Worm (Caenorhabditis elegans) whole organism, young adult: ENCODE data around the gene Y46G5A.8.

Source experiments
- B0261.1 ChIP-seq: sonication (generic microtip); optimal IDR thresholded peaks from 2 replicates; lab custom pipeline; 2016; ENCODE audit warnings: mild to moderate bottlenecking, missing genetic modification characterization, moderate library complexity, missing compliant biosample characterization
- B0336.3 ChIP-seq: fragments of 200-800 bp; sonication (Bioruptor generic); IDR thresholded peaks from 2 replicates; pipeline ENCODE4 v1.3.6; 2022; ENCODE audit warnings: missing genetic modification characterization, missing compliant biosample characterization
- C06A6.2 ChIP-seq: fragments of 200-800 bp; sonication (Bioruptor generic); conservative IDR thresholded peaks from 2 replicates; pipeline ENCODE4 v1.3.6; 2022; ENCODE audit warnings: missing genetic modification characterization, missing compliant biosample characterization
- C17E4.6 ChIP-seq: fragments of 200-800 bp; sonication (Bioruptor generic); IDR thresholded peaks from 2 replicates; pipeline ENCODE4 v1.3.6; 2022; ENCODE audit warnings: missing genetic modification reagents, missing genetic modification characterization, missing compliant biosample characterization
- F10E7.11 ChIP-seq: sonication (generic microtip); optimal IDR thresholded peaks from 2 replicates; lab custom pipeline; 2017; ENCODE audit warnings: mild to moderate bottlenecking, missing genetic modification characterization, moderate library complexity, missing compliant biosample characterization
- F22D6.2 ChIP-seq: sonication (generic microtip); optimal IDR thresholded peaks from 2 replicates; lab custom pipeline; 2016; ENCODE audit warnings: mild to moderate bottlenecking, missing genetic modification characterization, missing compliant biosample characterization
- F55B11.4 ChIP-seq: sonication (generic microtip); optimal IDR thresholded peaks from 2 replicates; lab custom pipeline; 2016; ENCODE audit warnings: missing compliant biosample characterization, missing genetic modification characterization, borderline replicate concordance; ENCODE audit not compliant: insufficient read depth
- K11D2.4 ChIP-seq: fragments of 200-800 bp; sonication (Bioruptor generic); IDR thresholded peaks from 2 replicates; pipeline ENCODE4 v1.3.6; 2022; ENCODE audit warnings: missing genetic modification reagents, missing genetic modification characterization, missing compliant biosample characterization
- K12H6.12 ChIP-seq: fragments of 200-800 bp; sonication (Bioruptor generic); optimal IDR thresholded peaks from 2 replicates; lab custom pipeline; 2018; ENCODE audit warnings: mild to moderate bottlenecking, missing genetic modification characterization, missing compliant biosample characterization
- ama-1 ChIP-seq, 3 experiments: fragments of 150-350 bp in 1 of 3; sonication (generic microtip) in 2 of 3; optimal IDR thresholded peaks; 2 replicates each; lab custom pipeline; 2014 to 2018; ENCODE audit warnings: missing biosample characterization in 2 of 3, missing genetic modification characterization in 2 of 3, missing genetic modification reagents in 2 of 3
- attf-6 ChIP-seq: fragments of 200-800 bp; sonication (Bioruptor generic); IDR thresholded peaks from 2 replicates; pipeline ENCODE4 v1.3.6; 2022; ENCODE audit warnings: missing genetic modification reagents, missing genetic modification characterization, missing compliant biosample characterization
- cebp-2 ChIP-seq: fragments of 200-800 bp; sonication (Bioruptor generic); IDR thresholded peaks from 2 replicates; pipeline ENCODE4 v1.3.6; 2022; ENCODE audit warnings: missing genetic modification characterization, missing compliant biosample characterization
- ceh-27 ChIP-seq: fragments of 200-800 bp; sonication (Bioruptor generic); optimal IDR thresholded peaks from 2 replicates; lab custom pipeline; 2018; ENCODE audit warnings: mild to moderate bottlenecking, missing genetic modification characterization, moderate library complexity, missing compliant biosample characterization
- ceh-58 ChIP-seq: fragments of 200-800 bp; sonication (Bioruptor generic); IDR thresholded peaks from 2 replicates; pipeline ENCODE4 v1.3.6; 2022; ENCODE audit warnings: missing genetic modification characterization, missing compliant biosample characterization
- ceh-91 ChIP-seq: fragments of 200-800 bp; sonication (Bioruptor generic); IDR thresholded peaks from 2 replicates; pipeline ENCODE4 v1.3.6; 2022; ENCODE audit warnings: missing genetic modification reagents, missing genetic modification characterization, missing compliant biosample characterization
- chd-7 ChIP-seq: sonication (generic microtip); optimal IDR thresholded peaks from 2 replicates; lab custom pipeline; 2016; ENCODE audit warnings: mild to moderate bottlenecking, missing genetic modification characterization, moderate library complexity, missing compliant biosample characterization
- die-1 ChIP-seq: sonication (generic microtip); optimal IDR thresholded peaks from 2 replicates; lab custom pipeline; 2016; ENCODE audit warnings: missing genotype, mild to moderate bottlenecking, missing genetic modification characterization, missing compliant biosample characterization
- dpl-1 ChIP-seq: fragments of 150-350 bp; optimal IDR thresholded peaks from 2 replicates; lab custom pipeline; 2014; ENCODE audit warnings: missing biosample characterization, missing genetic modification reagents, missing genetic modification characterization
- egl-18 ChIP-seq: fragments of 200-800 bp; sonication (Bioruptor generic); IDR thresholded peaks from 2 replicates; pipeline ENCODE4 v1.3.6; 2022; ENCODE audit warnings: missing genetic modification reagents, missing genetic modification characterization, missing compliant biosample characterization
- egl-44 ChIP-seq: fragments of 200-800 bp; sonication (Bioruptor generic); IDR thresholded peaks from 2 replicates; pipeline ENCODE4 v1.3.6; 2022; ENCODE audit warnings: missing genetic modification reagents, missing genetic modification characterization, missing compliant biosample characterization
- egrh-3 ChIP-seq: fragments of 200-800 bp; sonication (Bioruptor generic); IDR thresholded peaks from 2 replicates; pipeline ENCODE4 v1.3.6; 2022; ENCODE audit warnings: missing genetic modification reagents, missing genetic modification characterization, missing compliant biosample characterization
- gei-17 ChIP-seq: fragments of 200-800 bp; sonication (Bioruptor generic); optimal IDR thresholded peaks from 2 replicates; lab custom pipeline; 2018; ENCODE audit warnings: mild to moderate bottlenecking, missing genetic modification characterization, missing compliant biosample characterization
- him-1 ChIP-seq: sonication (generic microtip); optimal IDR thresholded peaks from 2 replicates; lab custom pipeline; 2016; ENCODE audit warnings: missing genotype, missing genetic modification reagents, missing genetic modification characterization, missing compliant biosample characterization
- hlh-26 ChIP-seq: fragments of 200-800 bp; sonication (Bioruptor generic); conservative IDR thresholded peaks from 2 replicates; pipeline ENCODE4 v1.3.6; 2022; ENCODE audit warnings: missing genetic modification reagents, missing genetic modification characterization, missing compliant biosample characterization
- hmg-1.2 ChIP-seq: fragments of 200-800 bp; sonication (Bioruptor generic); IDR thresholded peaks from 2 replicates; pipeline ENCODE4 v1.3.6; 2022; ENCODE audit warnings: missing genetic modification reagents, missing genetic modification characterization, missing compliant biosample characterization
- hrde-1 ChIP-seq: sonication (generic microtip); optimal IDR thresholded peaks from 2 replicates; lab custom pipeline; 2016; ENCODE audit warnings: missing genetic modification characterization, mild to moderate bottlenecking, missing compliant biosample characterization, moderate library complexity, missing genotype, missing genetic modification reagents, borderline replicate concordance
- lag-1 ChIP-seq: fragments of 200-800 bp; sonication (Bioruptor generic); IDR thresholded peaks from 2 replicates; pipeline ENCODE4 v1.3.6; 2022; ENCODE audit warnings: missing genetic modification reagents, missing genetic modification characterization, missing compliant biosample characterization
- lin-40 ChIP-seq: sonication (generic microtip); optimal IDR thresholded peaks from 2 replicates; lab custom pipeline; 2016; ENCODE audit warnings: missing genetic modification characterization, mild to moderate bottlenecking, missing compliant biosample characterization, missing genotype, missing genetic modification reagents
- madf-10 ChIP-seq: sonication (generic microtip); optimal IDR thresholded peaks from 2 replicates; lab custom pipeline; 2016; ENCODE audit warnings: mild to moderate bottlenecking, missing genetic modification characterization, missing compliant biosample characterization
- madf-8 ChIP-seq: fragments of 200-800 bp; sonication (Bioruptor generic); conservative IDR thresholded peaks from 2 replicates; pipeline ENCODE4 v1.3.6; 2022; ENCODE audit warnings: missing genetic modification reagents, missing genetic modification characterization, missing compliant biosample characterization
- mcd-1 ChIP-seq: fragments of 200-800 bp; sonication (Bioruptor generic); IDR thresholded peaks from 2 replicates; pipeline ENCODE4 v1.3.6; 2022; ENCODE audit warnings: missing genetic modification reagents, missing genetic modification characterization, missing compliant biosample characterization
- nfya-1 ChIP-seq: sonication (generic microtip); optimal IDR thresholded peaks from 2 replicates; lab custom pipeline; 2017; ENCODE audit warnings: antibody characterized with exemption, missing compliant biosample characterization, missing genetic modification characterization, borderline replicate concordance; ENCODE audit not compliant: insufficient read depth
- nfyb-1 ChIP-seq: fragments of 200-800 bp; sonication (Bioruptor generic); IDR thresholded peaks from 2 replicates; pipeline ENCODE4 v1.3.6; 2022; ENCODE audit warnings: missing genetic modification reagents, missing genetic modification characterization, missing compliant biosample characterization
- nhr-120 ChIP-seq: fragments of 200-800 bp; sonication (Bioruptor generic); IDR thresholded peaks from 2 replicates; pipeline ENCODE4 v1.3.6; 2022; ENCODE audit warnings: missing genetic modification characterization, missing compliant biosample characterization
- pbrm-1 ChIP-seq: fragments of 200-800 bp; sonication (Bioruptor generic); IDR thresholded peaks from 2 replicates; pipeline ENCODE4 v1.3.6; 2022; ENCODE audit warnings: missing genetic modification reagents, missing genetic modification characterization, missing compliant biosample characterization
- pha-4 ChIP-seq: fragments of 150-350 bp; sonication (generic microtip); optimal IDR thresholded peaks from 2 replicates; lab custom pipeline; 2014; ENCODE audit warnings: missing biosample characterization, missing genetic modification reagents, missing genetic modification characterization
- rcor-1 ChIP-seq: fragments of 200-800 bp; sonication (Bioruptor generic); IDR thresholded peaks from 2 replicates; pipeline ENCODE4 v1.3.6; 2022; ENCODE audit warnings: missing genetic modification reagents, missing genetic modification characterization, missing compliant biosample characterization
- sdz-38 ChIP-seq: sonication (generic microtip); optimal IDR thresholded peaks from 2 replicates; lab custom pipeline; 2016; ENCODE audit warnings: missing genotype, missing genetic modification characterization, missing compliant biosample characterization
- sea-2 ChIP-seq: fragments of 200-800 bp; sonication (Bioruptor generic); IDR thresholded peaks from 2 replicates; pipeline ENCODE4 v1.3.6; 2022; ENCODE audit warnings: missing genetic modification characterization, missing compliant biosample characterization
- snpc-1.1 ChIP-seq: sonication (generic microtip); optimal IDR thresholded peaks from 2 replicates; lab custom pipeline; 2017; ENCODE audit warnings: missing genetic modification characterization, mild to moderate bottlenecking, missing compliant biosample characterization, antibody characterized with exemption, moderate library complexity, missing genotype, missing genetic modification reagents; ENCODE audit not compliant: insufficient read depth
- snpc-1.3 ChIP-seq: sonication (generic microtip); optimal IDR thresholded peaks from 2 replicates; lab custom pipeline; 2017; ENCODE audit warnings: missing genetic modification characterization, mild to moderate bottlenecking, missing compliant biosample characterization, antibody characterized with exemption, moderate library complexity, missing genotype, missing genetic modification reagents; ENCODE audit not compliant: insufficient read depth
- somi-1 ChIP-seq: fragments of 200-800 bp; sonication (Bioruptor generic); optimal IDR thresholded peaks from 2 replicates; lab custom pipeline; 2018; ENCODE audit warnings: mild to moderate bottlenecking, missing genetic modification characterization, missing compliant biosample characterization
- tbp1 ChIP-seq: fragments of 200-800 bp; sonication (Bioruptor generic); optimal IDR thresholded peaks from 2 replicates; lab custom pipeline; 2018; ENCODE audit warnings: mild to moderate bottlenecking, missing genetic modification characterization, missing compliant biosample characterization
- unc-62 ChIP-seq: fragments of 150-350 bp; optimal IDR thresholded peaks from 2 replicates; lab custom pipeline; 2014; ENCODE audit warnings: missing biosample characterization, missing genetic modification reagents, missing genetic modification characterization
- ztf-22 ChIP-seq: fragments of 200-800 bp; sonication (Bioruptor generic); optimal IDR thresholded peaks from 2 replicates; lab custom pipeline; 2018; ENCODE audit warnings: mild to moderate bottlenecking, missing genetic modification characterization, moderate library complexity, missing compliant biosample characterization
- ztf-26 ChIP-seq: sonication (generic microtip); optimal IDR thresholded peaks from 2 replicates; lab custom pipeline; 2017; ENCODE audit warnings: missing genetic modification characterization, missing compliant biosample characterization
- ztf-28 ChIP-seq: fragments of 200-800 bp; sonication (Bioruptor generic); IDR thresholded peaks from 2 replicates; pipeline ENCODE4 v1.3.6; 2022; ENCODE audit warnings: missing genetic modification reagents, missing genetic modification characterization, missing compliant biosample characterization
- ztf-6 ChIP-seq: fragments of 200-800 bp; sonication (Bioruptor generic); IDR thresholded peaks from 2 replicates; pipeline ENCODE4 v1.3.6; 2022; ENCODE audit warnings: missing genetic modification reagents, missing genetic modification characterization, missing compliant biosample characterization

The Y46G5A.8 gene

DNA sequence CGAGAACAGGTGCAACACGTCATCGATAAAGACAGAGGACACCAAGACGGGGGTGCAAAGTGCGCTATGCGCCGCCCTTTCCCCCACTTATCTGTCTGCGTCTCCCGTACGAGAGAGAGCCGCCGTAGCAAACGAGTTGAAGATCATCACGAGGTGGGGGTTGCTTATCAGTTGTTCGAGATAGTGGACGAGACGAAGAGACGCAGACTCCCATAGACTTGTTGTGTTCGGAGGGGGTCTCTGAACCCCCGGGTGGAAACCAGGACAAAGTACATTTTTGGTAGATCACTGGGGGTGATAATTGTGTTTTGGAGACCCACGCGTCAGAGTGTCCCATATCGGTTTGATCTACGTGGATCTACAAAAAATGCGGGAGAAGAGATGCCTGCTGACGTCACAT is 42.7 kb downstream of the Y46G5A.8 start:
- peak; percentile 78 for TF ChIP-seq ztf-6 (GFP tag; lab: Robert Waterston, UW)
- TF ChIP-seq nfya-1 (tag; lab: Kevin White, UChicago) = no peak
- TF ChIP-seq B0261.1 (tag; lab: Kevin White, UChicago) = no peak
- TF ChIP-seq B0336.3 (GFP tag; lab: Robert Waterston, UW) = peak; percentile 94
- no peak for TF ChIP-seq C17E4.6 (GFP tag; lab: Robert Waterston, UW)
- peak; percentile 91 for TF ChIP-seq hmg-1.2 (GFP tag; lab: Robert Waterston, UW)
- TF ChIP-seq ceh-91 (GFP tag; lab: Robert Waterston, UW) = no peak
- 0 out of 2 replicates have a peak, but pooled peaks have one; percentile 41 for TF ChIP-seq sea-2
- TF ChIP-seq die-1 (tag; lab: Kevin White, UChicago) = peak; percentile 32
- TF ChIP-seq tbp1 (GFP tag; lab: Kevin White, UChicago) = peak; percentile 67
- no peak for TF ChIP-seq F55B11.4 (tag; lab: Kevin White, UChicago)
- TF ChIP-seq lin-40 (tag; lab: Kevin White, UChicago) = peak; percentile 88
- peak; percentile 89 for TF ChIP-seq ztf-26
- TF ChIP-seq ztf-28 = no peak
- TF ChIP-seq him-1 (tag; lab: Kevin White, UChicago) = no peak
- TF ChIP-seq pha-4 (tag; lab: Kevin White, UChicago) = no peak
- TF ChIP-seq sdz-38 (tag; lab: Kevin White, UChicago) = no peak
- TF ChIP-seq hlh-26 (GFP tag; lab: Robert Waterston, UW) = no peak
- peak; percentile 83 for TF ChIP-seq pbrm-1 (GFP tag; lab: Robert Waterston, UW)
- TF ChIP-seq C06A6.2 (GFP tag; lab: Robert Waterston, UW) = peak; percentile 76
- no peak for TF ChIP-seq egl-18 (GFP tag; lab: Robert Waterston, UW)
- no peak for TF ChIP-seq snpc-1.1 (tag; lab: Kevin White, UChicago)
- TF ChIP-seq egrh-3 (GFP tag; lab: Robert Waterston, UW) = peak; percentile 55; the same call in 1 of the 2 replicates
- no peak for TF ChIP-seq dpl-1 (GFP tag; lab: Kevin White, UChicago)
- TF ChIP-seq madf-10 = peak; percentile 48
- TF ChIP-seq snpc-1.3 (tag; lab: Kevin White, UChicago) = no peak
- TF ChIP-seq F22D6.2 = peak; percentile 58
- TF ChIP-seq cebp-2 (GFP tag; lab: Robert Waterston, UW) = no peak
- peak; percentile 62 for TF ChIP-seq somi-1 (GFP tag; lab: Kevin White, UChicago)
- TF ChIP-seq F10E7.11 = no peak
- peak; percentile 87 for TF ChIP-seq egl-44 (GFP tag; lab: Robert Waterston, UW)
- peak; percentile 82 for TF ChIP-seq K11D2.4 (GFP tag; lab: Robert Waterston, UW)
- TF ChIP-seq gei-17 (GFP tag; lab: Kevin White, UChicago) = peak; percentile 65
- TF ChIP-seq rcor-1 (GFP tag; lab: Robert Waterston, UW) = no peak
- TF ChIP-seq attf-6 (GFP tag; lab: Robert Waterston, UW) = no peak
- no peak for TF ChIP-seq madf-8 (GFP tag; lab: Robert Waterston, UW)
- TF ChIP-seq ceh-27 (GFP tag; lab: Kevin White, UChicago) = peak; percentile 14
- TF ChIP-seq lag-1 = no peak
- TF ChIP-seq hrde-1 = no peak
- peak; percentile 78 for TF ChIP-seq mcd-1
- TF ChIP-seq ztf-22 = peak; percentile 86
- TF ChIP-seq nhr-120 (GFP tag; lab: Robert Waterston, UW) = no peak
- peak; percentile 66 for TF ChIP-seq K12H6.12 (tag; lab: Kevin White, UChicago)
- TF ChIP-seq unc-62 = no peak
- TF ChIP-seq ama-1 (optimal IDR thresholded peaks at IDR 0.05; lab: Kevin White, UChicago) = no peak
- TF ChIP-seq ama-1 (GFP tag; optimal IDR thresholded peaks at IDR 0.05; lab: Kevin White, UChicago) = no peak
- peak; percentile 82 for TF ChIP-seq nfyb-1 (GFP tag; lab: Robert Waterston, UW)
- TF ChIP-seq chd-7 (tag; lab: Kevin White, UChicago) = peak; percentile 84
- 0 out of 2 replicates have a peak, but pooled peaks have one; percentile 22 for TF ChIP-seq ceh-58 (GFP tag; lab: Robert Waterston, UW)
